Fruit fly (Drosophila melanogaster): ENCODE measurements around the gene Septin4.

DNA sequence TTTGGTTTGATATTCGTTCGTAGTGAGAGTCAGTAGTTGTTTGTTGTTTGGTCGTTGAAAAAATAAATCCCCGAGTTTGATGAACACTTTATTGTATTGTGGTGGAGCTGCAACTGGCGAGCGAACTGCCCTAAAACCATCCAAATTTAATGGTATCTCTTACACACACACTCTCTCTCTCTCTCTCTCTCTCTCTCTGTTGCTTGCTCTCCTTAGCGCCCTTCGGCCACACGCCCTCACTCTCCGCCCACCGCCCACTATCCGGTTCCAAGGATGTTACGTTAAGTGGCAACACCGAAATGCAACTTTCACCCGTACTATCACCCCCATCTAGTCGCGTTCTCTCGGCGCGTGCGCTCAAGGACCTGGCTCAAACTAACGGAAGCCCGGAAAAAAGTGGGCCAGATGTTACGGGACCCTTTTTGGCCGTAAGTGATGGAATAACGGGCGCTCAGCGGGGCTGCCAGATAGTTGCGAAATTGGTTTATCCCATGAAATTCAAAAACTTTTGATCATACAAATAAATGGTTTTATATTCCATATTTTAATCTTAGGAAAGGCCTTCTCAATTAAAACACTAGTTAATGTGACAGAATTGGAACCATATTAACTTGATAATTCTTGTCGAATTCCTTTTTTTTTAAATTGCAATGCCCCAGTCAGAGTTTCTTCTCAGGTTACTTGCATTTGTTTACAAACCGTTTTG, 7.4 kb downstream of the Septin4 start:
- TF ChIP-seq CTCF (optimal IDR thresholded peaks at IDR 0.05), result no peak
- TF ChIP-seq CG8478 (optimal IDR thresholded peaks at IDR 0.05), result no peak

Data from S2 (cell line).